Worm (Caenorhabditis elegans) whole organism, young adult: ENCODE results near the gene syp-2.

ENCODE experiments used
- ceh-40 ChIP-seq: fragments of 200-800 bp; sonication (Bioruptor generic); IDR thresholded peaks from 2 replicates; pipeline ENCODE4 v1.3.6; 2022; ENCODE audit warnings: missing genetic modification characterization, missing compliant biosample characterization
- dox-1 ChIP-seq: fragments of 200-800 bp; sonication (Bioruptor generic); IDR thresholded peaks from 2 replicates; pipeline ENCODE4 v1.3.6; 2022; ENCODE audit warnings: missing genetic modification reagents, missing genetic modification characterization, missing compliant biosample characterization
- egl-18 ChIP-seq: fragments of 200-800 bp; sonication (Bioruptor generic); IDR thresholded peaks from 2 replicates; pipeline ENCODE4 v1.3.6; 2022; ENCODE audit warnings: missing genetic modification reagents, missing genetic modification characterization, missing compliant biosample characterization
- nfya-1 ChIP-seq: sonication (generic microtip); optimal IDR thresholded peaks from 2 replicates; lab custom pipeline; 2017; ENCODE audit warnings: antibody characterized with exemption, missing compliant biosample characterization, missing genetic modification characterization, borderline replicate concordance; ENCODE audit not compliant: insufficient read depth
- nhr-90 ChIP-seq: sonication (generic microtip); optimal IDR thresholded peaks from 2 replicates; lab custom pipeline; 2016; ENCODE audit warnings: missing genotype, mild to moderate bottlenecking, missing genetic modification characterization, missing compliant biosample characterization
- repo-1 ChIP-seq: sonication (generic microtip); optimal IDR thresholded peaks from 2 replicates; lab custom pipeline; 2017; ENCODE audit warnings: mild to moderate bottlenecking, missing genetic modification characterization, missing compliant biosample characterization
- sea-2 ChIP-seq: fragments of 200-800 bp; sonication (Bioruptor generic); IDR thresholded peaks from 2 replicates; pipeline ENCODE4 v1.3.6; 2022; ENCODE audit warnings: missing genetic modification characterization, missing compliant biosample characterization

DNA sequence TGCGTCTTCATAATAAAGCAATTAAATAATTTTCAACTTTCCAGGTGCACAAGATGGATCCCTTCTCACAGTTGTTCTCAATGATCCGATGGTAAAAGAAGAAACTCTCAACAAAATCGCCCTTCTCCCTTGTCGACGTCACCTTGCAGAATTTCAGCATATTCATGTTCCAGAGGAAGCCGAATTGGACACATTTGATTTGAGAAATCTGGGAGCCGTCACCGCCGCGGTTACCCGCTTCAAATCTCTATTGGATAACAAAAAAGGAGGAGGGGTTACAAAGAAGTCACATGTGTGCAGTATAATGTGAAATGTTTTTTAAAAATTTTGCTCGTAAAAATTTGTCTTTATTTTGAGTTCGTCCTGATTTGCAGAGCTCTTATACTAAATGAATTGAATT, 33.6 kb upstream of the syp-2 start:
- TF ChIP-seq nhr-90 (tag; lab: Kevin White, UChicago) (no peak), repo-1 (tag; lab: Kevin White, UChicago) (peak; percentile 22), egl-18 (GFP tag; lab: Robert Waterston, UW) (no peak), dox-1 (GFP tag; lab: Robert Waterston, UW) (no peak), sea-2 (GFP tag; lab: Robert Waterston, UW) (no peak), nfya-1 (no peak), ceh-40 (GFP tag; lab: Robert Waterston, UW) (no peak)
